Fruit fly (Drosophila melanogaster): ENCODE measurements around the gene CG11581.

The CG11581 gene

dm6 chrX:14221995-14222394 lies 45.3 kb downstream of the CG11581 start:
- TF ChIP-seq Hnf4 (GFP tag; optimal IDR thresholded peaks at IDR 0.05): no peak
- TF ChIP-seq usp (GFP tag; optimal IDR thresholded peaks at IDR 0.05): no peak
- TF ChIP-seq Vsx2 (GFP tag; optimal IDR thresholded peaks at IDR 0.05; ENCODE audit: partially characterized antibody): no peak
- no peak for TF ChIP-seq Sp1 (GFP tag; optimal IDR thresholded peaks at IDR 0.05)
- TF ChIP-seq h (GFP tag; optimal IDR thresholded peaks at IDR 0.05): no peak
- no peak for TF ChIP-seq psq (GFP tag; optimal IDR thresholded peaks at IDR 0.05)
- no peak for TF ChIP-seq pan (optimal IDR thresholded peaks at IDR 0.05)
- no peak for TF ChIP-seq OdsH (GFP tag; optimal IDR thresholded peaks at IDR 0.05)
- no peak for TF ChIP-seq dmrt93B (GFP tag; optimal IDR thresholded peaks at IDR 0.05)
- no peak for TF ChIP-seq CG32264 (GFP tag; optimal IDR thresholded peaks at IDR 0.05)
- no peak for TF ChIP-seq Jra (GFP tag; optimal IDR thresholded peaks at IDR 0.05)
- no peak for TF ChIP-seq sage (GFP tag; optimal IDR thresholded peaks at IDR 0.05)
- no peak for TF ChIP-seq CG9705 (GFP tag; optimal IDR thresholded peaks at IDR 0.05)
- no peak for TF ChIP-seq dsf (GFP tag; optimal IDR thresholded peaks at IDR 0.05; ENCODE audit: borderline replicate concordance)
- TF ChIP-seq Abd-B (GFP tag; optimal IDR thresholded peaks at IDR 0.05): no peak

DNA sequence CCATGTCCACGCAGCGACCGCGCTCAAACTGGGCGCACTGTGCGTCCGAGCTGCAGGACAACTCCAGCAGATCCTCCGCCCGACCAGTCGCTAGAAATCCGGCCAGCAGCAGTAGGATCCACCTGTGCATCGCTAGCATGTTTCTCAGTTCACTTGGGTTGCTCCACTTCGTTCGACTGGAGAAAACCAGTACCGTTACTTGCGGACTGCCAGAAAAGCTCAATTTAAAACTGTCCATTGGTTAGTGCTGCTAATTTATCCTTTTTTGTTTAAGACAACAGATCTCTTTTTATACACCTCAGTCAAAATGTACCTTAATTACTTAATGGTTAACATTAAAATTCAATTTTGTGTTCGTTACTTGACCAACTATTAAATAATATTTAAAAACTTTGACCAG lies 48.9 kb downstream of the CG11581 start, which contains the start of gene CG11674:
TSS of gene CG11674 (minus strand) at position 215 of the 400 bp plus-strand sequence.
- TF ChIP-seq Dif (GFP tag; optimal IDR thresholded peaks at IDR 0.05; ENCODE audit: partially characterized antibody): no peak
- no peak for TF ChIP-seq Abd-B (GFP tag; optimal IDR thresholded peaks at IDR 0.05)
- no peak for TF ChIP-seq dl (GFP tag; optimal IDR thresholded peaks at IDR 0.05; ENCODE audit: insufficient read depth in 1 of 2, partially characterized antibody in 2 of 2)
- no peak for TF ChIP-seq brk (GFP tag; optimal IDR thresholded peaks at IDR 0.05)
- TF ChIP-seq Mio (GFP tag; optimal IDR thresholded peaks at IDR 0.05): no peak
- no peak for TF ChIP-seq CG32264 (GFP tag; optimal IDR thresholded peaks at IDR 0.05)
- no peak for TF ChIP-seq Myc (optimal IDR thresholded peaks at IDR 0.05)
- TF ChIP-seq foxo (GFP tag; optimal IDR thresholded peaks at IDR 0.05): no peak
- no peak for TF ChIP-seq Dfd (GFP tag; optimal IDR thresholded peaks at IDR 0.05)
- no peak for TF ChIP-seq Hr83 (GFP tag; optimal IDR thresholded peaks at IDR 0.05; ENCODE audit: poor library complexity, severe bottlenecking)
- no peak for TF ChIP-seq br (GFP tag; optimal IDR thresholded peaks at IDR 0.05)
- TF ChIP-seq Jra (GFP tag; optimal IDR thresholded peaks at IDR 0.05): no peak
- TF ChIP-seq woc (GFP tag; optimal IDR thresholded peaks at IDR 0.05): no peak
- TF ChIP-seq rgr (GFP tag; optimal IDR thresholded peaks at IDR 0.05): no peak
- no peak for TF ChIP-seq Sp1 (GFP tag; optimal IDR thresholded peaks at IDR 0.05)

- TF ChIP-seq lola (GFP tag; optimal IDR thresholded peaks at IDR 0.05) (no peak), Sp1 (GFP tag; optimal IDR thresholded peaks at IDR 0.05) (no peak), OdsH (GFP tag; optimal IDR thresholded peaks at IDR 0.05) (no peak), woc (GFP tag; optimal IDR thresholded peaks at IDR 0.05) (no peak), Dif (GFP tag; optimal IDR thresholded peaks at IDR 0.05; ENCODE audit: partially characterized antibody) (no peak), HLH106 (tag; optimal IDR thresholded peaks at IDR 0.05) (no peak), psq (GFP tag; optimal IDR thresholded peaks at IDR 0.05) (no peak)
Measured at dm6 chrX:14226093-14226492, 49.4 kb downstream of the CG11581 start, which contains the start of gene mRpL38. mRpL38 (plus strand) TSS chrX:14226289.

DNA sequence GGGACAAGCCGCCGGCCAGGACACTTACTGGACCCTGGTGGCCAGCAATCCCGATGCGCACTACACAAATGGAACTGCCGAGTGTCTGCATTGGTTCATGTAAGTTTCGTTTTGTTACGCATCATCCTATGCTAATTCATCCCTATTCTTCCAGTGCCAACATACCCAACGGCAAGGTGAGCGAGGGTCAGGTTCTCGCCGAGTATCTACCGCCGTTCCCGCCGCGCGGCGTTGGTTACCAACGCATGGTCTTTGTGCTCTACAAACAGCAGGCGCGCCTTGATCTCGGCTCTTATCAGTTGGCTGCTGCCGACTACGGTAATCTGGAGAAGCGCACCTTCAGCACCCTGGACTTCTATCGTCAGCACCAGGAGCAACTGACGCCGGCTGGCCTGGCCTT lies 50.3 kb downstream of the CG11581 start:
- TF ChIP-seq h (GFP tag; optimal IDR thresholded peaks at IDR 0.05): no peak
